Fruit fly (Drosophila melanogaster) whole organism, wandering third instar larva: Measurements from ENCODE around the gene CG3626.
"Not testable (repeated sequence)": the region's sequence is repeated elsewhere in the genome, so short reads cannot be mapped to it uniquely, and the experiment has no call there.

ENCODE experiments used
- Abd-B ChIP-seq: fragments of >200 bp; optimal IDR thresholded peaks from 2 replicates; lab custom pipeline; 2017; ENCODE audit warnings: missing biosample characterization, missing genetic modification characterization
- CG32264 ChIP-seq: fragments of 200-800 bp; sonication (Bioruptor generic); optimal IDR thresholded peaks from 2 replicates; lab custom pipeline; 2016; ENCODE audit warnings: missing biosample characterization, missing genetic modification characterization
- CG9705 ChIP-seq: fragments of 200-800 bp; sonication (Bioruptor generic); optimal IDR thresholded peaks from 2 replicates; lab custom pipeline; 2018; ENCODE audit warnings: missing biosample characterization, mild to moderate bottlenecking, missing genetic modification characterization
- CrebA ChIP-seq: fragments of 200-800 bp; sonication (Bioruptor generic); optimal IDR thresholded peaks from 2 replicates; lab custom pipeline; 2016; ENCODE audit warnings: missing biosample characterization, mild to moderate bottlenecking, missing genetic modification characterization, borderline replicate concordance
- Dif ChIP-seq: fragments of 200-275, 200-300 bp; sonication (Bioruptor generic); optimal IDR thresholded peaks from 2 replicates; lab custom pipeline; 2018; ENCODE audit warnings: missing biosample characterization, missing genetic modification characterization; ENCODE audit not compliant: partially characterized antibody
- GATAd ChIP-seq: sonication (Bioruptor generic); optimal IDR thresholded peaks from 2 replicates; lab custom pipeline; 2016; ENCODE audit warnings: missing biosample characterization, missing genetic modification characterization
- HLH106 ChIP-seq: fragments of 200-800 bp; optimal IDR thresholded peaks from 3 replicates; lab custom pipeline; 2019; ENCODE audit warnings: missing biosample characterization, mild to moderate bottlenecking, missing genetic modification characterization, moderate library complexity
- Hnf4 ChIP-seq: fragments of 200-800 bp; sonication (Bioruptor generic); optimal IDR thresholded peaks from 2 replicates; lab custom pipeline; 2016; ENCODE audit warnings: missing biosample characterization, mild to moderate bottlenecking, missing genetic modification characterization
- Hr78 ChIP-seq: fragments of >200 bp; optimal IDR thresholded peaks from 2 replicates; lab custom pipeline; 2017; ENCODE audit warnings: missing biosample characterization, missing genetic modification characterization
- Hr83 ChIP-seq: fragments of 200-300 bp; sonication (Bioruptor generic); optimal IDR thresholded peaks from 2 replicates; lab custom pipeline; 2016; ENCODE audit warnings: missing biosample characterization, mild to moderate bottlenecking, missing genetic modification characterization, moderate library complexity; ENCODE audit not compliant: poor library complexity, severe bottlenecking
- Mio ChIP-seq: sonication (Bioruptor generic); optimal IDR thresholded peaks from 2 replicates; lab custom pipeline; 2016; ENCODE audit warnings: missing biosample characterization, missing genetic modification characterization
- Myc ChIP-seq: fragments of >200 bp; optimal IDR thresholded peaks from 2 replicates; lab custom pipeline; 2017
- N ChIP-seq: fragments of >200 bp; optimal IDR thresholded peaks from 2 replicates; lab custom pipeline; 2018; ENCODE audit warnings: missing biosample characterization, missing external identifiers, missing genetic modification characterization
- Rel ChIP-seq, 2 experiments: fragments of 200-800 bp; sonication (Bioruptor generic) in 1 of 2; optimal IDR thresholded peaks; 2 replicates in 1 of 2; 3 replicates in 1 of 2; lab custom pipeline; 2016 to 2019; ENCODE audit warnings: mild to moderate bottlenecking in 2 of 2, missing biosample characterization in 2 of 2, missing genetic modification characterization in 2 of 2, moderate library complexity in 1 of 2
- Sp1 ChIP-seq: fragments of 200-800 bp; sonication (Bioruptor generic); optimal IDR thresholded peaks from 3 replicates; lab custom pipeline; 2019; ENCODE audit warnings: missing biosample characterization, mild to moderate bottlenecking, missing genetic modification characterization, moderate library complexity
- Vsx2 ChIP-seq: fragments of 200-300, 225-300 bp; sonication (Bioruptor generic); optimal IDR thresholded peaks from 2 replicates; lab custom pipeline; 2018; ENCODE audit warnings: missing biosample characterization, missing genetic modification characterization; ENCODE audit not compliant: partially characterized antibody
- br ChIP-seq: fragments of 200-800 bp; sonication (Bioruptor generic); optimal IDR thresholded peaks from 2 replicates; lab custom pipeline; 2016; ENCODE audit warnings: missing biosample characterization, missing genetic modification characterization
- brk ChIP-seq: fragments of 200-800 bp; sonication (Bioruptor generic); optimal IDR thresholded peaks from 2 replicates; lab custom pipeline; 2016; ENCODE audit warnings: missing biosample characterization, mild to moderate bottlenecking, missing genetic modification characterization
- dl ChIP-seq, 2 experiments: fragments of 175-275, 200-275 bp in 1 of 2; fragments of 200-275 bp in 1 of 2; sonication (Bioruptor generic); optimal IDR thresholded peaks; lab custom pipeline; 2018; ENCODE audit warnings: mild to moderate bottlenecking in 2 of 2, missing biosample characterization in 2 of 2, missing genetic modification characterization in 2 of 2, moderate library complexity in 2 of 2; ENCODE audit not compliant: partially characterized antibody in 2 of 2, insufficient read depth in 1 of 2
- dmrt93B ChIP-seq: fragments of 200-800 bp; sonication (Bioruptor generic); optimal IDR thresholded peaks from 2 replicates; lab custom pipeline; 2018; ENCODE audit warnings: missing biosample characterization, mild to moderate bottlenecking, missing genetic modification characterization
- dsf ChIP-seq: sonication (Bioruptor generic); optimal IDR thresholded peaks from 2 replicates; lab custom pipeline; 2016; ENCODE audit warnings: missing biosample characterization, missing genetic modification characterization, borderline replicate concordance
- ey ChIP-seq: fragments of 200-800 bp; sonication (Bioruptor generic); optimal IDR thresholded peaks from 2 replicates; lab custom pipeline; 2016; ENCODE audit warnings: missing biosample characterization, missing genetic modification characterization
- foxo ChIP-seq, 2 experiments: fragments of 200-800 bp; sonication (Bioruptor generic); optimal IDR thresholded peaks; 2 replicates in 1 of 2; 3 replicates in 1 of 2; lab custom pipeline; 2016 to 2017; ENCODE audit warnings: missing biosample characterization in 2 of 2, missing genetic modification characterization in 2 of 2
- fru ChIP-seq: fragments of 200-800 bp; sonication (Bioruptor generic); optimal IDR thresholded peaks from 3 replicates; lab custom pipeline; 2016; ENCODE audit warnings: missing biosample characterization, mild to moderate bottlenecking, missing genetic modification characterization
- h ChIP-seq: fragments of 200-800 bp; sonication (Bioruptor generic); optimal IDR thresholded peaks from 3 replicates; lab custom pipeline; 2016; ENCODE audit warnings: missing biosample characterization, mild to moderate bottlenecking, missing genetic modification characterization
- jim ChIP-seq: fragments of 175-275, 200-325 bp; sonication (Bioruptor generic); optimal IDR thresholded peaks from 2 replicates; lab custom pipeline; 2016; ENCODE audit warnings: missing biosample characterization, mild to moderate bottlenecking, missing genetic modification characterization
- lola ChIP-seq: fragments of >200 bp; optimal IDR thresholded peaks from 2 replicates; lab custom pipeline; 2017; ENCODE audit warnings: missing biosample characterization, missing genetic modification characterization
- pan ChIP-seq: fragments of >200 bp; optimal IDR thresholded peaks from 2 replicates; lab custom pipeline; 2017
- psq ChIP-seq: fragments of 200-800 bp; sonication (Bioruptor generic); optimal IDR thresholded peaks from 3 replicates; lab custom pipeline; 2017; ENCODE audit warnings: missing biosample characterization, mild to moderate bottlenecking, missing genetic modification characterization, moderate library complexity
- rgr ChIP-seq: fragments of 200-800 bp; sonication (Bioruptor generic); optimal IDR thresholded peaks from 3 replicates; lab custom pipeline; 2016; ENCODE audit warnings: missing biosample characterization, mild to moderate bottlenecking, missing genetic modification characterization
- sage ChIP-seq: fragments of 200-800 bp; sonication (Bioruptor generic); optimal IDR thresholded peaks from 2 replicates; lab custom pipeline; 2016; ENCODE audit warnings: missing biosample characterization, mild to moderate bottlenecking, missing genetic modification characterization
- sv ChIP-seq: fragments of 200-800 bp; sonication (Bioruptor generic); optimal IDR thresholded peaks from 3 replicates; lab custom pipeline; 2016; ENCODE audit warnings: missing biosample characterization, missing genetic modification characterization
- tai ChIP-seq: sonication (Bioruptor generic); optimal IDR thresholded peaks from 2 replicates; lab custom pipeline; 2016; ENCODE audit warnings: missing biosample characterization, missing genetic modification characterization
- usp ChIP-seq: fragments of >200 bp; optimal IDR thresholded peaks from 2 replicates; lab custom pipeline; 2017; ENCODE audit warnings: missing biosample characterization, missing genetic modification characterization
- woc ChIP-seq: sonication (Bioruptor generic); optimal IDR thresholded peaks from 2 replicates; lab custom pipeline; 2016; ENCODE audit warnings: missing biosample characterization, mild to moderate bottlenecking, missing genetic modification characterization

CG3626 gene

dm6 chrX:4366196-4366595 is at the start of gene CG3626:
Gene CG3626 (plus strand): TSS chrX:4366417.
- no peak for TF ChIP-seq CrebA (GFP tag; lab: Kevin White, UChicago)
- TF ChIP-seq Vsx2 (GFP tag; lab: Kevin White, UChicago) = peak; percentile 83
- TF ChIP-seq CG32264 (GFP tag; lab: Kevin White, UChicago) = no peak
- no peak for TF ChIP-seq jim (GFP tag; lab: Kevin White, UChicago)
- TF ChIP-seq dsf = no peak
- no peak for TF ChIP-seq CG9705 (GFP tag; lab: Kevin White, UChicago)
- TF ChIP-seq br = no peak
- no peak for TF ChIP-seq lola (GFP tag; lab: Kevin White, UChicago)
- no peak for TF ChIP-seq Rel (GFP tag; optimal IDR thresholded peaks at IDR 0.05; lab: Kevin White, UChicago)
- TF ChIP-seq Rel (tag; optimal IDR thresholded peaks at IDR 0.05; lab: Kevin White, UChicago) = peak; percentile 41
- TF ChIP-seq pan (lab: Kevin White, UChicago) = no peak
- no peak for TF ChIP-seq tai (GFP tag; lab: Kevin White, UChicago)
- TF ChIP-seq Myc (lab: Kevin White, UChicago) = peak; percentile 74
- peak; percentile 21 for TF ChIP-seq HLH106 (tag; lab: Kevin White, UChicago)
- TF ChIP-seq, all 38 proteins: peak for 4

dm6 chrX:4318701-4319100 is 47.5 kb upstream of the CG3626 start, which contains the start of gene mei-9:
Gene mei-9 (minus strand): TSS chrX:4318801.
- TF ChIP-seq GATAd, h, Hr83 (GFP tag; lab: Kevin White, UChicago): not testable (repeated sequence)
- TF ChIP-seq, all 38 proteins: peak for 0; not testable (repeated sequence) for 38

dm6 chrX:4319240-4319639 is 47.0 kb upstream of the CG3626 start, which contains the start of gene NO66:
Gene NO66 (plus strand): TSS chrX:4319438.
- TF ChIP-seq woc (GFP tag; lab: Kevin White, UChicago) = peak; percentile 22
- peak; percentile 12 for TF ChIP-seq Myc (lab: Kevin White, UChicago)

dm6 chrX:4322131-4322233 is 44.2 kb upstream of the CG3626 start, which contains the start of gene mRpL33:
Gene mRpL33 (minus strand): TSS chrX:4322231.
- TF ChIP-seq CG9705 (GFP tag; lab: Kevin White, UChicago) (no peak), sage (GFP tag; lab: Kevin White, UChicago) (no peak), Mio (no peak), foxo (GFP tag; optimal IDR thresholded peaks at IDR 0.05; lab: Kevin White, UChicago) (no peak), Hr83 (GFP tag; lab: Kevin White, UChicago) (no peak), Rel (GFP tag; optimal IDR thresholded peaks at IDR 0.05; lab: Kevin White, UChicago) (no peak), Rel (tag; optimal IDR thresholded peaks at IDR 0.05; lab: Kevin White, UChicago) (no peak), Myc (lab: Kevin White, UChicago) (no peak), dl (GFP tag; optimal IDR thresholded peaks at IDR 0.05; lab: Kevin White, UChicago; ENCODE audit: insufficient read depth in 1 of 2, partially characterized antibody in 2 of 2) (no peak), Vsx2 (GFP tag; lab: Kevin White, UChicago) (no peak), ey (GFP tag; lab: Kevin White, UChicago) (no peak), rgr (no peak), Hr78 (GFP tag; lab: Kevin White, UChicago) (no peak), sv (no peak), CrebA (GFP tag; lab: Kevin White, UChicago) (no peak), dsf (no peak)

- TF ChIP-seq Dif (GFP tag; lab: Kevin White, UChicago) (no peak), fru (GFP tag; lab: Kevin White, UChicago) (peak; percentile 67), Sp1 (GFP tag; lab: Kevin White, UChicago) (peak; percentile 42), sage (GFP tag; lab: Kevin White, UChicago) (no peak), psq (GFP tag; lab: Kevin White, UChicago) (peak; percentile 94), dmrt93B (GFP tag; lab: Kevin White, UChicago) (no peak), CG32264 (GFP tag; lab: Kevin White, UChicago) (no peak), Hnf4 (GFP tag; lab: Kevin White, UChicago) (no peak), sv (no peak), foxo (GFP tag; optimal IDR thresholded peaks at IDR 0.05; lab: Kevin White, UChicago) (peak in 1 of 2 experiments; percentile 46), brk (GFP tag; lab: Kevin White, UChicago) (no peak), jim (GFP tag; lab: Kevin White, UChicago) (no peak), Abd-B (no peak), tai (GFP tag; lab: Kevin White, UChicago) (no peak), ey (GFP tag; lab: Kevin White, UChicago) (peak; percentile 39), HLH106 (tag; lab: Kevin White, UChicago) (peak; percentile 23), usp (GFP tag; lab: Kevin White, UChicago) (no peak), CrebA (GFP tag; lab: Kevin White, UChicago) (no peak), lola (GFP tag; lab: Kevin White, UChicago) (no peak), Hr83 (GFP tag; lab: Kevin White, UChicago) (peak; percentile 48), Myc (lab: Kevin White, UChicago) (no peak), Rel (GFP tag; optimal IDR thresholded peaks at IDR 0.05; lab: Kevin White, UChicago) (no peak), Rel (tag; optimal IDR thresholded peaks at IDR 0.05; lab: Kevin White, UChicago) (no peak), CG9705 (GFP tag; lab: Kevin White, UChicago) (no peak), Hr78 (GFP tag; lab: Kevin White, UChicago) (no peak), Vsx2 (GFP tag; lab: Kevin White, UChicago) (no peak), GATAd (GFP tag; lab: Kevin White, UChicago) (no peak), N (GFP tag; lab: Kevin White, UChicago) (no peak), woc (GFP tag; lab: Kevin White, UChicago) (peak; percentile 24)
These were observed 43.7 kb upstream of the CG3626 start, which contains the start of gene norpA for dm6 chrX:4322234-4323210. Gene norpA (plus strand): TSS chrX:4322626.
